Fruit fly (Drosophila melanogaster): ENCODE results near the gene CG31109.

DNA sequence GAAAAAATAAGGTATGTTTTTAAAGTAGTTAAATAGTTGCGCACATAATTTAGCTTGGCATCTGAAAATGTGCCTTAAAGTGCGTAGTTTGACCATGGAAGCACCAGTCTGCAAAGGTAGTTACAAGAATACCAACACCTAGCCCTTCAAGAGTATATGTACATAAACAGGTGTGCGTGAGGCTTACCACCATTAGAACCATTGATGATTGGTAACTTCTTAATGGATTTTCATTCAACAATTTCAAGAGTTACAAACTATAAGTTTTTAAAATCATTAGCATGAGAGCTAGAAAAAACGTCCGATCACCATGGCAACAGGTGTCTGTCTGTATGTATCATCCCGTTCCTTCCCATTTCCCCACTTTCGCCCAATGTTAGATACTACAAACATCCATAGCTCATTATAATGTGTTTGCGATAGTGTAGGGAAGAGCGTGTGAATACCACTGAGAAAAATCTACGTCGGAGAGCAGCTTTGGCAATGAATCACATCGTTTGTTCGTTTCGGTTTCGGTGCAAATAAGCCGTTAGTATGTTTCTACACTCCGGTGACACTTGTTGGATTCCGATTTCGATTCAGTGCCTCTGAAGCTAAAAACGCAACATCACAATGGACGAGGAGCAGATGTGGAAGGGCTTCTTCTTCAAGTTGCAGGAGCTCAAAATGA is 2.2 kb upstream of the CG31109 start:
- no peak for TF ChIP-seq CG8478 (optimal IDR thresholded peaks at IDR 0.05)
- no peak for TF ChIP-seq CTCF (optimal IDR thresholded peaks at IDR 0.05)
